Worm (Caenorhabditis elegans): Measurements from ENCODE around the gene R05D3.12.

ce11 chrIII:8394374-8395302, 13.9 kb downstream of the R05D3.12 start, which contains the start of gene ZK353.10:
- TF ChIP-seq elt-3 (tag; optimal IDR thresholded peaks at IDR 0.05) = no peak
- TF ChIP-seq lsy-2 (tag; optimal IDR thresholded peaks at IDR 0.05) = peak in 1 of 2 experiments; percentile 45
- TF ChIP-seq ztf-11 (tag; optimal IDR thresholded peaks at IDR 0.05) = no peak
- TF ChIP-seq sma-3 (GFP tag; optimal IDR thresholded peaks at IDR 0.05) = no peak
- no peak for TF ChIP-seq nhr-11 (tag; optimal IDR thresholded peaks at IDR 0.05)
- TF ChIP-seq mdl-1 (tag; optimal IDR thresholded peaks at IDR 0.05) = no peak
- no peak for TF ChIP-seq nhr-6 (tag; optimal IDR thresholded peaks at IDR 0.05)
- no peak for TF ChIP-seq fos-1 (tag; optimal IDR thresholded peaks at IDR 0.05)
- no peak for TF ChIP-seq nhr-25 (tag; optimal IDR thresholded peaks at IDR 0.05)

Measured in whole organism, L2 larva.